1 fruit fly cellular context compared by ENCODE assay signal in genomic region chr3R:11657786-11658193, dm6.
TF ChIP-seq lines count a peak whose summit lies in the region.

No protein-coding gene starts in this region.

TF ChIP-seq in whole organism, embryonic, 481 proteins besides CTCF, POLR2A, EP300 and RAD21 (continued from another document):
- TF ChIP-seq pho (GFP tag; optimal IDR thresholded peaks at IDR 0.05; lab: Kevin White, UChicago) (peak; percentile 26), Hr39 (optimal IDR thresholded peaks at IDR 0.05; lab: Kevin White, UChicago) (no peak), CG13894 (tag; optimal IDR thresholded peaks at IDR 0.05; lab: Kevin White, UChicago) (peak; percentile 68), Nf-YB (GFP tag; optimal IDR thresholded peaks at IDR 0.05; lab: Kevin White, UChicago) (peak; percentile 46), CG32532 (GFP tag; IDR thresholded peaks at IDR 0.05; lab: Robert Waterston, UW) (peak; percentile 66), vvl (GFP tag; IDR thresholded peaks at IDR 0.05; lab: Robert Waterston, UW) (peak; percentile 75)
TF ChIP-seq in whole organism, embryonic: peak in this region for 134.
